Worm (Caenorhabditis elegans): ENCODE results near the gene C24H10.4.

ce11 chrX:5043887-5044286, 15.2 kb downstream of the C24H10.4 start, which contains the start of gene Y64H9A.2:
- TF ChIP-seq unc-62 (GFP tag; optimal IDR thresholded peaks at IDR 0.05), result no peak
- TF ChIP-seq nhr-237 (tag; optimal IDR thresholded peaks at IDR 0.05), result no peak
- TF ChIP-seq snpc-4 (tag; optimal IDR thresholded peaks at IDR 0.05), result no peak
- TF ChIP-seq pha-4 (tag; optimal IDR thresholded peaks at IDR 0.05), result no peak
